Fruit fly (Drosophila melanogaster): ENCODE data around the gene CG46320.

Gene CG46320

dm6 chr3L:5753605-5754365 is 89.9 kb downstream of the CG46320 start:
- TF ChIP-seq CG17801 (GFP tag; optimal IDR thresholded peaks at IDR 0.05; ENCODE audit: partially characterized antibody) = no peak

DNA sequence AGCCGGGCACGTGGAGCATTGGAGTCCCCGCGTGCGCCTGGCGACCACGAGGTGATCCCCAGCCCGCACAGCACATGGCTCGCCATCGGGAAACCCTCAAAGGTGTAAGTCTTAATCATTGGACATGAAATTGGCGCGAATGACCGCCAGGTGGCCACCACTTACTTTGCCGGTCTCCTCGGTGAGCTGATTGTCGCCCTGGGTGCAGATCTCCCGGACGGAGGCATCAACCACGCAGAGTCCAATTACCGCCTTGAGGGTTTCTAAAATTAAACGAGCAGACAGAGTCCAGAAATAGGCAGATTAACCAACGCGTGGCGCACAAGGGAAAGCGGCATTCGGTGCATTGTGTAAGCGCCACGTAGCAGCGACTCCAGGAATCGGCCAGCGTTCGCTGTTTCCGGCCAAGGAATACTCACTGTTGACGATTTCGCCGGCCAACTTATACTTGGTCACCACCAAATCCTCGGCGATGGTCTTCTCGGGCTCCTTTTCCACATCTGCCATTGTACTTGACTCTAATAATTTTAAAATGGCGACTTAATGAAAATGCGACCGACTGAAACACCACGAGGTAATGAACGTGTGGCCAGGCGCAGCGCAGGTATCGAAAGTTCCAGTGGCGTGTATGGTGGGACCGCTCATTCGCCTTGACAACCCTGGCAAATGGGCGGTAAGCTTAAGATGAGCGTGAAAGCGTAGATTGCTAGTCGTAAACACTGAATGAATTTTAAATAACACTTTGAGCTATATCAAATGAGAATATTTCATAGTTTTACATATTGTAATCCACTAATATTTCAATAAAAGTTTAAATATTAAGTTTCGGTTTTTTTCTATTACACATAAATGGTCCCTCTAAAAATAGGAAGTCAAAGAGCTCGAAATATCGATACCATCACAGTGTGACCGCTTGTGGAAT is 101.3 kb downstream of the CG46320 start, which contains the start of gene CG10576:
Gene CG10576, minus strand, starts transcription at position 781 of the 922 bp plus-strand sequence.
- no peak for TF ChIP-seq CG17801 (GFP tag; optimal IDR thresholded peaks at IDR 0.05; ENCODE audit: partially characterized antibody)

dm6 chr3L:5765844-5766200 is 101.9 kb downstream of the CG46320 start, which contains the start of gene Txl:
TSS of gene Txl (plus strand) at chr3L:5765846.
- TF ChIP-seq CG17801 (GFP tag; optimal IDR thresholded peaks at IDR 0.05; ENCODE audit: partially characterized antibody) = no peak

- TF ChIP-seq CG17801 (GFP tag; optimal IDR thresholded peaks at IDR 0.05; ENCODE audit: partially characterized antibody) = peak; percentile 35
Measured at dm6 chr3L:5768532-5769497, 104.9 kb downstream of the CG46320 start, which contains the start of the genes Ppat-Dpck and scny. TSS of gene Ppat-Dpck (minus strand) at chr3L:5768794. TSS of gene scny (plus strand) at chr3L:5769002.

DNA sequence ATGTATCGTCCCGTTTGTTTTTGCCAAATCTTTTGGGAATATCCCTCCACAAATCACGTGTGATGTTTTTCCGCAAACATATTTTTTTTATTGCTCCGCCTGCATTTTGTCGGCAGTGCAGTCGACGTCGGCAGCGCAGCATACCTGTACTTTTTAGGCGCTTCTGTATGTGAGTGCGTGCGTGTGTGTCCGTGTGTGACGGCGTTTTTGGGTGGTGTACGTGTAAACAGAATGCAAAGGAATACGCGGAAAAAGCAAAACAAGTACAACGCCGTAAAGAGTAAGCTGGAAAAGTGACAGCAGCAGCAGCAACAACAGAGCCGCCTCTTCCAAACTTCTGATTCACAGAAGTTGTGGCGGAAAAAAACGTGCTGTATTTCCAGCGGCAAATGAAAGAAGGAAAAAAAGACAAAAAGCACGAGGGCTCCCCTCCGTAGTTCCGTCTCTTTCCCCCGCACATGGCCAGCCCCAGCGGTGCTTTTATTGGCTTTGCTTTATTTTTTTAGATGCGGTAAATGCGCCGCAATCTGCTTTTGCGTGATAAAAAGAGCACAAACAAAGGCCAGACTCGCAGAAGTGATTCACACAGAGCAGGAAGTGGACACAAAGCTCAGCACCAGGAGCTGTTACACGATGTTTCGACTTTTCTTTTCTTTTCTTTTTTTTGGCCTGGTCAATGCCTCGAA is 106.3 kb downstream of the CG46320 start:
- TF ChIP-seq CG17801 (GFP tag; optimal IDR thresholded peaks at IDR 0.05; ENCODE audit: partially characterized antibody) = peak; percentile 58

DNA sequence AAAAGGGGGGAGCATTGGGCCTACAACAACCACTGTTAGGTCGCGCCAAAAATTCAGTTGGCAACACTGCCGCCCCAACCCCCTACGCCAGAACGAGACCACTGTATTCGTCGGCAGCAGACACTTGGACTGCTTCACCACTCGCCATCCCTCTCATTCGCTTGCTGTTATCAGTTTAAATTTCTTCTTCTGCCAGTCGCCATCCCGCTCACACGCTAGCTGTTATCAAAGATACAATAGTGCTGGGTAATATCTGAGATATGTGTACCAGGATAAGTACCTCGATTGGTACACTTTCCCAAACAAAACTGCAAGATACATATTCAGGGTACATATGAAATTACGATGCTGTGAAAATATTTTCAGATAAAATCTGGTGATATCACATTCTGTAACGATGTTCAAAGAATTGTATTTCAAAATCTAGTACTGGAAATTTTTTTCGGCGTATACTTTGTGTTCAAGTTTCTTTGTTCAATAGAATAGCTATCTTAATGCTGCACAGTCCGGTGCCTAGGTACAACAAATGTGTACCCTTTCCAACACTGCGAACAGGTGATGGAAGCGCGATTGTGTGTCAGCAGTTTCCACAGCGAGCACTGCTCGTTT is 107.0 kb downstream of the CG46320 start:
- TF ChIP-seq CG17801 (GFP tag; optimal IDR thresholded peaks at IDR 0.05; ENCODE audit: partially characterized antibody) = peak; percentile 90

dm6 chr3L:5774782-5775181 is 110.9 kb downstream of the CG46320 start:
- TF ChIP-seq CG17801 (GFP tag; optimal IDR thresholded peaks at IDR 0.05; ENCODE audit: partially characterized antibody) = no peak

dm6 chr3L:5777114-5777513 is 113.2 kb downstream of the CG46320 start, which contains the start of gene vito:
TSS of gene vito (minus strand) at chr3L:5777333.
- TF ChIP-seq CG17801 (GFP tag; optimal IDR thresholded peaks at IDR 0.05; ENCODE audit: partially characterized antibody) = no peak

DNA sequence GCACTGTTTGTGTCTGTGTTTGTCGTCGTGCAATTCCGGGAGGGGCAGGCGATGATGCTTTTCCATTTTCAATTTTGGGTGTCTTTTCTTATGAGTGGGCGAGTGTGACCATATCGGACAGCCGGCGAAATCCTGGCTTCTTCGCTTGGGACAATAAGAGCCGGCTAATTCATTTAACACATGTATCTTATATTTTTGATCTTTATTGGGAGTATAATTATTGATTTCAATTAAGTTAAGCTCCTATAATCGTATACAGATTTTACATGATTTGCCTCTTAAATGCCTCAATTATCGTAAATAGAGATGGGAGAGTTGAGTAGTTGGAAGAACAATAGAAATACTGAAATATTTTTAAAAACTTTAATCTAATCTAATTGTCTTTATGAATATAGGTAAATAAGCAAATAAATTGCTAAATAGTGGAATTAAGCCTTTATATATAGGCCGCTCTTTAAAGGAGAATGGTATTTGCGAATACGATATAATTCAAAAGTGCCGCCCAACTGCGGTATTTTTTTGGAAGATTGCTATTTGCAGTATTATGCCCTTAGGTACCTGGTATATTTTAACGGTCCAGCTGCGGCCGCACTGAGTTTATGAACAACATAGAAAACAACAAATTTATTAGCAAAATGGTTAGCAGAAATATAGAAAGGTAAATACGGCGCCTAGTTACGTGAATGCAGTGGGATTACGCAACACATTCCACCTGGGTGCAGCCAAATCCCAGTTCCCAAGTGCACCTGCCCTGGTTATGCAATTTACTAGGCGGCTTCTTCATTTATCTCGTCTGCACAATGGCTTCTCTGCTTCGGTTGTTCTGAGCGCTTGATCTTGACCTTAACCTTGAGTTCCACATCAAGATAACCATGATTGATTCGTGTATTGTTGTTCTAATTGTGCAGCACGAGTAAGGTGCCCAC is 115.8 kb downstream of the CG46320 start, which contains the start of the genes Myt1, PGRP-LD and Pmi:
Gene Myt1, minus strand, starts transcription at position 116 of the 926 bp plus-strand sequence.
Gene PGRP-LD, plus strand, starts transcription at position 576 of the 926 bp plus-strand sequence.
Gene Pmi, plus strand, starts transcription at position 576 of the 926 bp plus-strand sequence.
- no peak for TF ChIP-seq CG17801 (GFP tag; optimal IDR thresholded peaks at IDR 0.05; ENCODE audit: partially characterized antibody)

DNA sequence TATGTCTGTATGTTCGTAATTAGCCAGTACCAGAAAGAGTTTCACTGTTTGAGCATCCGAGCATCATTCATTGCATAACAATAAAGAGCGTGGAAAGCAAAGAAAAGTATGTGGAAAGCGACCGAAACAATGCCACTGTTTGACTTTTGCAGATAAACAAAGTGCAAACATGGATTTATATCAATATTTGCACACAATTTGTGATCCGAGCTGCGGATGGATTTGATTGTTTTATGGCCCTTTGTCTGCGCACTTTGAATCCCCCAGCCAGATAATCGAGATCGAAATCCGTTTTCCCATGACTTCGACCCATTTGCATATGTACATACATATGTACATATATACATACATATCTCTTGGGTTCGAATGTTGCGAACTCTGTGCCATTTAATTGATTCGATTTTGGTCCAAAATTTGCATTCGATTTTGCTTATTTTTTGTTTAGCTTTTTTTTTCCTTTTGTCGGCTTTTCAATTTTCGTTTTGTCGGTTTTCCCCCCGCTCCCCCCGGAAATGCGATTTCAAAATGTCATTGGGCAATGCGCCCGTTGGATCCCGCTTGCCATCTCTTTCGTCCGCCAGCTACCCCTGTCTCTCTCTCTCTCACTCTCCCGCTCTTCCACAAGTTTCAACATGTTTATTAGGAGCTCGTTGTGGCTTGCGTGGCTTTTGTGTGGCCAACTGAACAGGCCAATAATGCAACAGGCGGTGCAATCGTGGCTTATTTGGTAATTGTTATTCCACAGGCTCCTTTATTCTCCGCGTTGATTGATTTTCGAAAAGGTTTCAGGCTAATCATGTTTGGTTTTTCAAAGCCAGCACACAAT is 121.5 kb downstream of the CG46320 start:
- no peak for TF ChIP-seq CG17801 (GFP tag; optimal IDR thresholded peaks at IDR 0.05; ENCODE audit: partially characterized antibody)

DNA sequence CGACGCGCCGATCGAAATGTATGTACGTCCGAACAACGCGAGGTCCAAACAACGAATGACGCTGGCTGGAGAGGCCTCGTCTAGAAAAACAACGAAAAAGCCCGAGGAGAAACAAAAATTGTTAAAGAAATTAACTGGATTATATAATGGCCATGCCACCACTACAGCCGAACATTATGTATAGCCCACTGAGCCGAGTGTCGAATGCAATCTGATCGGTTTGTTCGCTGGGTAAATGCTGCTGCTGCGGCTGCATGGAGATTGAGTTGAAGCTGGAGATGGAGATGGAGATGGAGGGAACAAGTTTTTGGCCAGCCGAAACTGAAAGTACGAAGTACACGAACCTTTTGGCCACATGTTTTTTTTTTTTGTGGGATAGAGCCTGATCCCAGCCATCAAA is 122.7 kb downstream of the CG46320 start, which contains the start of gene Cralbp:
Gene Cralbp, minus strand, starts transcription at position 115 of the 400 bp plus-strand sequence.
- no peak for TF ChIP-seq CG17801 (GFP tag; optimal IDR thresholded peaks at IDR 0.05; ENCODE audit: partially characterized antibody)
